Fruit fly (Drosophila melanogaster): ENCODE results near the gene CG5787.

- TF ChIP-seq woc (GFP tag; optimal IDR thresholded peaks at IDR 0.05) = no peak
- TF ChIP-seq HLH106 (tag; optimal IDR thresholded peaks at IDR 0.05) = no peak
- no peak for TF ChIP-seq CG32264 (GFP tag; optimal IDR thresholded peaks at IDR 0.05)
- no peak for TF ChIP-seq Myc (optimal IDR thresholded peaks at IDR 0.05)
- TF ChIP-seq Dfd (GFP tag; optimal IDR thresholded peaks at IDR 0.05) = no peak
- TF ChIP-seq CG9705 (GFP tag; optimal IDR thresholded peaks at IDR 0.05) = no peak
- no peak for TF ChIP-seq h (GFP tag; optimal IDR thresholded peaks at IDR 0.05)
- no peak for TF ChIP-seq usp (GFP tag; optimal IDR thresholded peaks at IDR 0.05)
- no peak for TF ChIP-seq Abd-B (GFP tag; optimal IDR thresholded peaks at IDR 0.05)
- TF ChIP-seq psq (GFP tag; optimal IDR thresholded peaks at IDR 0.05) = no peak
- no peak for TF ChIP-seq fru (GFP tag; optimal IDR thresholded peaks at IDR 0.05)
- no peak for TF ChIP-seq Vsx2 (GFP tag; optimal IDR thresholded peaks at IDR 0.05; ENCODE audit: partially characterized antibody)
- no peak for TF ChIP-seq Hnf4 (GFP tag; optimal IDR thresholded peaks at IDR 0.05)
Observed at dm6 chr2L:12672296-12672695, 40.5 kb downstream of the CG5787 start.

Measured in whole organism, wandering third instar larva.